Worm (Caenorhabditis elegans) whole organism, early embryonic: ENCODE results near the gene nspb-6.

Experiments
- B0310.2 ChIP-seq: sonication (generic microtip); optimal IDR thresholded peaks from 2 replicates; lab custom pipeline; 2016; ENCODE audit warnings: mild to moderate bottlenecking, missing genetic modification characterization, missing compliant biosample characterization
- F13C5.2 ChIP-seq: sonication (generic microtip); optimal IDR thresholded peaks from 2 replicates; lab custom pipeline; 2017; ENCODE audit warnings: mild to moderate bottlenecking, missing genetic modification characterization, inconsistent platforms, missing compliant biosample characterization
- aly-1 ChIP-seq: sonication (generic microtip); optimal IDR thresholded peaks from 2 replicates; lab custom pipeline; 2016; ENCODE audit warnings: missing genetic modification characterization, missing compliant biosample characterization
- ama-1 ChIP-seq: fragments of 150-350 bp; optimal IDR thresholded peaks from 2 replicates; lab custom pipeline; 2014
- ceh-13 ChIP-seq: fragments of 200-800 bp; sonication (Bioruptor generic); optimal IDR thresholded peaks from 2 replicates; lab custom pipeline; 2018; ENCODE audit warnings: mild to moderate bottlenecking, missing genetic modification characterization, missing compliant biosample characterization
- ets-7 ChIP-seq: sonication (generic microtip); optimal IDR thresholded peaks from 2 replicates; lab custom pipeline; 2016; ENCODE audit warnings: missing genotype, missing genetic modification characterization, missing compliant biosample characterization
- hnd-1 ChIP-seq: sonication (generic microtip); optimal IDR thresholded peaks from 2 replicates; lab custom pipeline; 2016; ENCODE audit warnings: missing genetic modification characterization, missing compliant biosample characterization
- pes-1 ChIP-seq: fragments of 200-800 bp; sonication (Bioruptor generic); IDR thresholded peaks from 2 replicates; pipeline ENCODE4 v1.3.6; 2022; ENCODE audit warnings: missing genetic modification reagents, missing genetic modification characterization, missing compliant biosample characterization
- scrt-1 ChIP-seq: fragments of 200-800 bp; sonication (Bioruptor generic); IDR thresholded peaks from 2 replicates; pipeline ENCODE4 v1.3.6; 2022; ENCODE audit warnings: missing genetic modification characterization, missing compliant biosample characterization
- sea-1 ChIP-seq: fragments of 200-800 bp; sonication (Bioruptor generic); conservative IDR thresholded peaks from 2 replicates; pipeline ENCODE4 v1.3.6; 2022; ENCODE audit warnings: missing genetic modification characterization, missing compliant biosample characterization

nspb-6 gene

DNA sequence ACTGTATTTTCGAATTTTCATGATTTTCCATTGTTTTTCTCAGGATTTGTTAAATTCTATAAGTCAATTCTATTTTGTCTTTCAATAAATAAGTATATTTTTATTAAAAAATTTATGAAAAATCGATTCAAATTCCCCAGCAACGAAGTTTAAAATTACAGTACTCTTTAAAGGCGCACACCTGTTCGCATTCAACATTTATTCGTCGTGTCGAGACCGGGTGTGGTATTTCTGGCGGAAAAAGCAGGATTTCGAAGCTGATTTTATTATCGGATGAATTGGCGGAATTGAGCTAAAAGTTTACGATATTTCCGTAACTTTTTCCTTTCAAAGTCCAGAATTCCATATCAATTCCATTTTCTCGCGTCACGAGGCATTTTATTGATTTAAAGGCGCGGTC is 50.2 kb downstream of the nspb-6 start:
- no peak for TF ChIP-seq ets-7 (tag; lab: Kevin White, UChicago)
- no peak for TF ChIP-seq ceh-13 (GFP tag; lab: Kevin White, UChicago)
- no peak for TF ChIP-seq F13C5.2
- TF ChIP-seq aly-1 (tag; lab: Kevin White, UChicago): no peak
- TF ChIP-seq scrt-1: no peak
- no peak for TF ChIP-seq sea-1 (GFP tag; lab: Robert Waterston, UW)
- no peak for TF ChIP-seq B0310.2
- no peak for TF ChIP-seq hnd-1
- no peak for TF ChIP-seq ama-1 (lab: Kevin White, UChicago)
- TF ChIP-seq pes-1 (GFP tag; lab: Robert Waterston, UW): no peak
